Worm (Caenorhabditis elegans) whole organism, late embryonic: ENCODE data around the gene cap-1.

Experiments used
- F13H6.1 ChIP-seq: sonication (generic microtip); optimal IDR thresholded peaks from 2 replicates; lab custom pipeline; 2016; ENCODE audit warnings: missing genetic modification characterization, missing compliant biosample characterization
- K02D7.2 ChIP-seq: sonication (generic microtip); optimal IDR thresholded peaks from 2 replicates; lab custom pipeline; 2017; ENCODE audit warnings: mild to moderate bottlenecking, missing genetic modification characterization, missing compliant biosample characterization
- K09A11.1 ChIP-seq: sonication (generic microtip); optimal IDR thresholded peaks from 2 replicates; lab custom pipeline; 2017; ENCODE audit warnings: antibody characterized with exemption, mild to moderate bottlenecking, missing genetic modification characterization, missing compliant biosample characterization; ENCODE audit not compliant: insufficient read depth
- T23F11.4 ChIP-seq: fragments of 200-800 bp; sonication (Bioruptor generic); optimal IDR thresholded peaks from 2 replicates; lab custom pipeline; 2018; ENCODE audit warnings: mild to moderate bottlenecking, missing genetic modification characterization, missing compliant biosample characterization
- Y22D7AL.16 ChIP-seq: sonication (generic microtip); optimal IDR thresholded peaks from 2 replicates; lab custom pipeline; 2016; ENCODE audit warnings: missing genetic modification characterization, missing compliant biosample characterization
- ahr-1 ChIP-seq: sonication (generic microtip); optimal IDR thresholded peaks from 2 replicates; lab custom pipeline; 2016; ENCODE audit warnings: missing genetic modification characterization, missing compliant biosample characterization
- ceh-19 ChIP-seq: fragments of 200-800 bp; sonication (Bioruptor generic); optimal IDR thresholded peaks from 2 replicates; lab custom pipeline; 2018; ENCODE audit warnings: mild to moderate bottlenecking, missing genetic modification characterization, missing compliant biosample characterization
- ceh-2 ChIP-seq: sonication (generic microtip); optimal IDR thresholded peaks from 2 replicates; lab custom pipeline; 2016; ENCODE audit warnings: missing genotype, missing genetic modification characterization, missing compliant biosample characterization
- ceh-31 ChIP-seq: sonication (generic microtip); optimal IDR thresholded peaks from 2 replicates; lab custom pipeline; 2016; ENCODE audit warnings: missing genetic modification characterization, missing compliant biosample characterization
- ceh-34 ChIP-seq: sonication (generic microtip); optimal IDR thresholded peaks from 2 replicates; lab custom pipeline; 2016; ENCODE audit warnings: mild to moderate bottlenecking, missing genetic modification characterization, missing compliant biosample characterization
- ceh-48 ChIP-seq: sonication (generic microtip); optimal IDR thresholded peaks from 2 replicates; lab custom pipeline; 2016; ENCODE audit warnings: missing genetic modification characterization, inconsistent platforms, missing compliant biosample characterization
- ceh-9 ChIP-seq: sonication (generic microtip); optimal IDR thresholded peaks from 2 replicates; lab custom pipeline; 2016; ENCODE audit warnings: mild to moderate bottlenecking, missing genetic modification characterization, inconsistent platforms, missing compliant biosample characterization
- dve-1 ChIP-seq: sonication (generic microtip); optimal IDR thresholded peaks from 2 replicates; lab custom pipeline; 2017; ENCODE audit warnings: antibody characterized with exemption, mild to moderate bottlenecking, missing genetic modification characterization, missing compliant biosample characterization
- elt-2 ChIP-seq: sonication (generic microtip); optimal IDR thresholded peaks from 2 replicates; lab custom pipeline; 2016; ENCODE audit warnings: missing genetic modification reagents, missing genetic modification characterization, missing compliant biosample characterization
- eyg-1 ChIP-seq: sonication (generic microtip); optimal IDR thresholded peaks from 2 replicates; lab custom pipeline; 2016; ENCODE audit warnings: missing genotype, missing genetic modification characterization, missing compliant biosample characterization
- fax-1 ChIP-seq: sonication (generic microtip); optimal IDR thresholded peaks from 2 replicates; lab custom pipeline; 2016; ENCODE audit warnings: missing genotype, missing genetic modification characterization, missing compliant biosample characterization
- fkh-10 ChIP-seq: fragments of 150-350 bp; optimal IDR thresholded peaks from 2 replicates; lab custom pipeline; 2014; ENCODE audit warnings: missing biosample characterization, missing genetic modification reagents, missing genetic modification characterization
- gmeb-2 ChIP-seq: sonication (generic microtip); optimal IDR thresholded peaks from 2 replicates; lab custom pipeline; 2016; ENCODE audit warnings: missing genetic modification characterization, inconsistent platforms, missing compliant biosample characterization
- hlh-13 ChIP-seq: fragments of 200-800 bp; sonication (Bioruptor generic); optimal IDR thresholded peaks from 2 replicates; lab custom pipeline; 2018; ENCODE audit warnings: mild to moderate bottlenecking, missing genetic modification characterization, missing compliant biosample characterization
- hlh-15 ChIP-seq: sonication (generic microtip); optimal IDR thresholded peaks from 2 replicates; lab custom pipeline; 2016; ENCODE audit warnings: missing genetic modification characterization, missing compliant biosample characterization
- hlh-6 ChIP-seq: sonication (generic microtip); optimal IDR thresholded peaks from 2 replicates; lab custom pipeline; 2016; ENCODE audit warnings: missing genotype, missing genetic modification characterization, missing compliant biosample characterization
- hlh-8 ChIP-seq: sonication (generic microtip); optimal IDR thresholded peaks from 2 replicates; lab custom pipeline; 2016; ENCODE audit warnings: missing genotype, missing genetic modification characterization, missing compliant biosample characterization
- nfya-1 ChIP-seq: sonication (generic microtip); optimal IDR thresholded peaks from 2 replicates; lab custom pipeline; 2017; ENCODE audit warnings: missing genetic modification characterization, mild to moderate bottlenecking, missing compliant biosample characterization, antibody characterized with exemption, moderate library complexity
- odd-2 ChIP-seq: sonication (generic microtip); optimal IDR thresholded peaks from 2 replicates; lab custom pipeline; 2017; ENCODE audit warnings: antibody characterized with exemption, mild to moderate bottlenecking, missing genetic modification characterization, missing compliant biosample characterization
- pax-1 ChIP-seq: fragments of 150-350 bp; optimal IDR thresholded peaks from 2 replicates; lab custom pipeline; 2014; ENCODE audit warnings: missing biosample characterization, missing genetic modification characterization
- pha-2 ChIP-seq: sonication (generic microtip); optimal IDR thresholded peaks from 2 replicates; lab custom pipeline; 2017; ENCODE audit warnings: mild to moderate bottlenecking, missing genetic modification characterization, missing compliant biosample characterization
- rnt-1 ChIP-seq: sonication (generic microtip); optimal IDR thresholded peaks from 2 replicates; lab custom pipeline; 2016; ENCODE audit warnings: missing genetic modification characterization, missing compliant biosample characterization
- sox-4 ChIP-seq: sonication (generic microtip); optimal IDR thresholded peaks from 2 replicates; lab custom pipeline; 2017; ENCODE audit warnings: mild to moderate bottlenecking, missing genetic modification characterization, inconsistent platforms, missing compliant biosample characterization
- tbx-2 ChIP-seq: sonication (generic microtip); optimal IDR thresholded peaks from 2 replicates; lab custom pipeline; 2016; ENCODE audit warnings: missing genetic modification characterization, missing compliant biosample characterization
- tbx-7 ChIP-seq: sonication (generic microtip); optimal IDR thresholded peaks from 2 replicates; lab custom pipeline; 2016; ENCODE audit warnings: missing genotype, missing genetic modification characterization, missing compliant biosample characterization
- unc-3 ChIP-seq, 2 experiments: fragments of 200-800 bp in 1 of 2; sonication (Bioruptor generic) in 1 of 2; sonication (generic microtip) in 1 of 2; conservative IDR thresholded peaks in 1 of 2; optimal IDR thresholded peaks in 1 of 2; 2 replicates each; pipeline versions ENCODE4 v1.3.6 to Lab custom; 2016 to 2022; ENCODE audit warnings: missing compliant biosample characterization in 2 of 2, missing genetic modification characterization in 2 of 2, missing genetic modification reagents in 1 of 2
- unc-42 ChIP-seq: sonication (generic microtip); optimal IDR thresholded peaks from 2 replicates; lab custom pipeline; 2016; ENCODE audit warnings: missing genotype, missing genetic modification characterization, missing compliant biosample characterization
- unc-86 ChIP-seq: sonication (generic microtip); optimal IDR thresholded peaks from 2 replicates; lab custom pipeline; 2016; ENCODE audit warnings: missing genetic modification characterization, missing compliant biosample characterization
- zip-5 ChIP-seq: sonication (generic microtip); optimal IDR thresholded peaks from 2 replicates; lab custom pipeline; 2016; ENCODE audit warnings: missing genetic modification characterization, missing compliant biosample characterization
- ztf-16 ChIP-seq: sonication (generic microtip); optimal IDR thresholded peaks from 2 replicates; lab custom pipeline; 2017; ENCODE audit warnings: missing genetic modification characterization, missing compliant biosample characterization

cap-1 gene

ce11 chrIV:7230198-7230597 lies at the start of gene cap-1 (continued):
- TF ChIP-seq fkh-10 (GFP tag; lab: Kevin White, UChicago) (no peak), eyg-1 (tag; lab: Kevin White, UChicago) (no peak), hlh-15 (no peak), fax-1 (peak; percentile 63), gmeb-2 (tag; lab: Kevin White, UChicago) (no peak), sox-4 (tag; lab: Kevin White, UChicago) (no peak), ceh-19 (GFP tag; lab: Kevin White, UChicago) (no peak), hlh-6 (tag; lab: Kevin White, UChicago) (no peak), pax-1 (tag; lab: Kevin White, UChicago) (no peak), tbx-2 (tag; lab: Kevin White, UChicago) (peak; percentile 79), elt-2 (tag; lab: Kevin White, UChicago) (peak; percentile 43), ceh-9 (tag; lab: Kevin White, UChicago) (no peak), ceh-2 (tag; lab: Kevin White, UChicago) (peak; percentile 46), ahr-1 (tag; lab: Kevin White, UChicago) (no peak), tbx-7 (tag; lab: Kevin White, UChicago) (no peak)

DNA sequence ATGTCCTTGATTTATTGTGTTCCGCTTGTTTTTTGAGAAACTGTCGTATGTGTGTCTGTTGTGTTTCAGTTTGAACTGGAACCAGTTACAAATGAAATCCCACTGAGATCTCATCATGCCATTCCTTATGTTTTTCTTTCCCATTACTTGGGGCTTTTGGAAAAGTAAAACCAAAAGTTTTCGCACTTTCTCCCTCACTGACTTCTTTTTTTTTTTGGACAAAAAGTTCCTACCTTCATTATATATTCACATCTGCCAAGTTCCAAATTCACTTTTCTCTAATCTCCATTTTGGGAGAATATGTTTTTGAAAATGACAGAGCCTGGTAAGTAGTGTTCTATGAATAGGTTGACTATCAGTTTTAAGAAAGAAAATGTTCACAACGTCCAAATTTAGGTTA lies 46.6 kb upstream of the cap-1 start, which contains the start of gene C06E4.2:
Gene C06E4.2 (plus strand): TSS at position 301 of the 400 bp plus-strand sequence.
- TF ChIP-seq rnt-1 (no peak), K02D7.2 (tag; lab: Kevin White, UChicago) (no peak), ztf-16 (tag; lab: Kevin White, UChicago) (no peak), tbx-7 (tag; lab: Kevin White, UChicago) (no peak), unc-86 (tag; lab: Kevin White, UChicago) (no peak), dve-1 (tag; lab: Kevin White, UChicago) (no peak), ceh-19 (GFP tag; lab: Kevin White, UChicago) (no peak), pha-2 (no peak)

DNA sequence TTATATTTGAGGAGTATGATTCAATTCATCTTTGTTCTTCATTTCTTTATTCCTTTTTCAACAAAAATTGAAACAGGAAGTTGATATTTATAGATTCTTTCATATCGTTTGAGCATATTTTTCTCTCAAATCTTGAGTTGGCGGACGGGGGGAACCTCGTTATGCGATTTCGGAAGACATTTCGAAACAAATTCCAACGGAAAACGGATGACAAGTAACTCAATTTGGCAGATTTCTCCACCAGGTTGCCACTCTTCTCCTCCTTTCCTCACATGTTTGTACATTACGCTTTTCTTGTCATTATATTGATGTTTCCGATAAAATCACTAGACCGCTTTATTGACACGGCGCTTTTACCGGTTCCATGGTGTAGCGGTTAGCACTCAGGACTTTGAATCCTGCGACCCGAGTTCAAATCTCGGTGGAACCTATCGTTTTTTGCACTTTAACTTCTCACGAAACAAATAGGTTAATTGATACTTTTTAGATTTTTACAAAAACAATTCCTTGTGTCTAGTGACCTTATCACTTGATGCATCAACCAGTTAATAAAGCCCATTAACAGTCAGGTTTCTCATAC lies 45.0 kb upstream of the cap-1 start:
- TF ChIP-seq unc-42 (tag; lab: Kevin White, UChicago) (peak; percentile 57), fax-1 (no peak)

DNA sequence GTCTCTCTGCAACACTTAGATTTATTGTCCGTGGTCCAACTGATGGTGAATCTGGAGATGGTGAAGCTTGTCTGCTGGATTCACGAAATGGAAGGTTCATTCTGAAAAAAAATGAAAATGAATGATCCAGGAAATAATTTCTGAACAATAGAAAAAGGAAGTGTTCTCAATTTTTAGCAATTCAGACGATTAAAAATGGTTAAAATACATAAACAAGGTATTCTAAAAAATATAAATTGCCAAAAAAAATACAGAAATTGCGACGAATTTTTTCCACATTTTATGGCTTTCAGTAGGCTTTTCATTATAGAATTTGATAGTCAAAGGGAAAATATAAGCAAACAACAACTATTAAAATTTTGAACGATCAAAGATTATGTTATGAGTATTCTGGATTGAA lies 33.1 kb upstream of the cap-1 start, which contains the start of gene glb-2:
Gene glb-2 (minus strand): TSS at position 101 of the 400 bp plus-strand sequence.
- no peak for TF ChIP-seq eyg-1 (tag; lab: Kevin White, UChicago)
- TF ChIP-seq odd-2 (tag; lab: Kevin White, UChicago): no peak
- TF ChIP-seq ceh-31 (tag; lab: Kevin White, UChicago): no peak
- TF ChIP-seq unc-3 (GFP tag; conservative IDR thresholded peaks at IDR 0.05; lab: Robert Waterston, UW): no peak
- no peak for TF ChIP-seq unc-3 (tag; optimal IDR thresholded peaks at IDR 0.05; lab: Kevin White, UChicago)
- no peak for TF ChIP-seq sox-4 (tag; lab: Kevin White, UChicago)
- TF ChIP-seq K09A11.1 (tag; lab: Kevin White, UChicago): no peak
- TF ChIP-seq Y22D7AL.16 (tag; lab: Kevin White, UChicago): no peak
- TF ChIP-seq zip-5 (tag; lab: Kevin White, UChicago): no peak
- no peak for TF ChIP-seq ahr-1 (tag; lab: Kevin White, UChicago)
- no peak for TF ChIP-seq hlh-6 (tag; lab: Kevin White, UChicago)
- no peak for TF ChIP-seq ceh-34 (tag; lab: Kevin White, UChicago)
- TF ChIP-seq hlh-8 (tag; lab: Kevin White, UChicago): no peak
- TF ChIP-seq nfya-1 (tag; lab: Kevin White, UChicago): no peak

DNA sequence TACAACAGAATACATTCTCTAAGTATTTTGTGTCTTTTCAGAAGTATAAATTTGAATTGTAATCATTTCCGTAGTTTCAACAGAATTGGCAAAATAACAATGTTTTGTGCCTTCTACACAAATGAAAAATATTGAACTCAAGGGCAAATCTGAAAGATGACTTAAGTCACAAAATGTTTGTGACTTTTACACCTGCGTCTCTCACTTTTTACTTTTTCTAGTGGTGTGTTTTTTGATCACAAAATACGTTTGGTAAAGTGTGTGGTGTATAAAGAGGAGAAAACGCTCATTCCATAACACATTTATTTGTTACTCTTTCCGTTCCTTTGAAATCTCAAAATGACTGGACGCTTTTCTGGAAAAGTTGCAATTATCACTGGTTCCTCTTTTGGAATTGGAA lies 30.6 kb upstream of the cap-1 start, which contains the start of gene C06E4.3:
Gene C06E4.3 (plus strand): TSS at position 289 of the 400 bp plus-strand sequence.
- TF ChIP-seq K02D7.2 (tag; lab: Kevin White, UChicago) (no peak), hlh-13 (GFP tag; lab: Kevin White, UChicago) (no peak), pax-1 (tag; lab: Kevin White, UChicago) (no peak), F13H6.1 (tag; lab: Kevin White, UChicago) (no peak), T23F11.4 (no peak), zip-5 (tag; lab: Kevin White, UChicago) (no peak), ceh-48 (tag; lab: Kevin White, UChicago) (no peak)
